Worm (Caenorhabditis elegans) whole organism, L4/young adult: ENCODE measurements around the gene F52H3.11.
"Not testable (repeated sequence)": the region's sequence is repeated elsewhere in the genome, so short reads cannot be mapped to it uniquely, and the experiment has no call there.

ENCODE experiments used
- W03F9.2 ChIP-seq: fragments of 150-350 bp; optimal IDR thresholded peaks from 2 replicates; lab custom pipeline; 2014; ENCODE audit warnings: missing biosample characterization, missing genetic modification characterization
- dao-5 ChIP-seq: sonication (generic microtip); optimal IDR thresholded peaks from 2 replicates; lab custom pipeline; 2016; ENCODE audit warnings: missing genotype, missing genetic modification characterization, moderate library complexity, missing compliant biosample characterization
- him-1 ChIP-seq: sonication (generic microtip); optimal IDR thresholded peaks from 2 replicates; lab custom pipeline; 2016; ENCODE audit warnings: missing genotype, missing genetic modification reagents, missing genetic modification characterization, missing compliant biosample characterization

The F52H3.11 gene

ce11 chrII:10008552-10008951 is 36.4 kb downstream of the F52H3.11 start:
- TF ChIP-seq him-1 (tag; lab: Kevin White, UChicago): no peak
- no peak for TF ChIP-seq dao-5 (tag; lab: Kevin White, UChicago)
- TF ChIP-seq W03F9.2 (tag; lab: Kevin White, UChicago): no peak

DNA sequence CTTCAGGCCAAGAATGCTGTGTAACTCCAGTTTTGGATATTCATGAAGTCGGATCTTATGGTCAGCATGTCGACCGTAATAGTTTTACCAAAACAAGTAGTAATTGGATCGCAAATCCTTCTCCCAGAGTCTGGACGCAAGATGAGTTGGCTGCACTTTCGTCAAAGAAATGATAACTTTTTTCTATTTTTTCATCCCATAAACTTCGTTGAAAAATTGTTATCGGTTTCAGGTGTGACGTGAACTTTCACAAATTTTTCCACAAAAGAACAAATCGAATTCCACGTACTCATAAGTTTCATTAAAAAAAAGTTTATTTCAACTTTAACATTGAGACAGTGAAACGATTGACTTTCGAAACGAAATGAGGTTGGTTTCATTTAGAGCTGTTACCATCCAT is 37.0 kb downstream of the F52H3.11 start, which contains the start of gene ZK892.5:
Gene ZK892.5, plus strand, starts transcription at position 301 of the 400 bp plus-strand sequence.
- TF ChIP-seq him-1 (tag; lab: Kevin White, UChicago) (no peak), W03F9.2 (tag; lab: Kevin White, UChicago) (no peak), dao-5 (tag; lab: Kevin White, UChicago) (no peak)

DNA sequence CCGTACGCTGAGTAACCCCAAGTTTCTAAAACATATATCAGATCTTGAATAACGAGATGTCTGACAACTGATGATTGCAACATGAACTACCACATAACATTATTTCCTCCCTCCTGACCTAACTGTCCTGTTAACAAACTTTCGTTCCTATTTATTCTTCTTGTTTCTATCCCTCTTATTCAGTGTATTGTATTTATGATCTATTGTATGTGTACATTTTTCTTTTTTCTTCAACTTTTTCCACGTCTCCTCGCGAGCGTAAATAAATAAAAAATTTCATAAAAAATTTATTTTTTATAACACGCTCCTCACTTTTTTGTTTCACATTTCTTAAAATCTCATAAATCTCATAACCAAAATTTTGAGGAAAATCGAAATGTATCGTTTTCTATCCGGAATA is 38.7 kb downstream of the F52H3.11 start, which contains the start of gene ZK892.4:
Gene ZK892.4, plus strand, starts transcription at position 301 of the 400 bp plus-strand sequence.
- TF ChIP-seq dao-5, him-1, W03F9.2 (tag; lab: Kevin White, UChicago): not testable (repeated sequence)

DNA sequence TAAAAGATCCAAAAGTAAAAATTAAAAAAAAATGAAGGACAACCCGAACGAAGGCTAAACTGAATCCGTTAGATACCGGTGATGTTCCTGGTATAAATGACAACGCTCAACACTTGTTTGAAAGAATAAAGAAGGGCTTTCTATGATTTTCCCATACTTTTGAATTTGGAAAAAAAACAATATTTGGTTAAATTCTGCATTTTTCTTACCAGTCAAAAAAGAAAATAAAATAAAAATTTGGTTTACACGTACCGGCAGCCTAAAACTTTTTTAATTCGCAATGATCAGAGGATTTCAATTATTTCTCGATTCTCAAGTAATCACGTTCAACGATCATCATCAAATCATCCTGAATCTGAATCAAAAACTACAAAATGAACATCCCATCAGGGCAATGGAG is 43.4 kb downstream of the F52H3.11 start, which contains the start of gene ZK892.3:
Gene ZK892.3, plus strand, starts transcription at position 301 of the 400 bp plus-strand sequence.
- TF ChIP-seq him-1 (tag; lab: Kevin White, UChicago) (no peak), W03F9.2 (tag; lab: Kevin White, UChicago) (no peak), dao-5 (tag; lab: Kevin White, UChicago) (no peak)

- TF ChIP-seq dao-5 (tag; lab: Kevin White, UChicago): no peak
- no peak for TF ChIP-seq him-1 (tag; lab: Kevin White, UChicago)
Measured at ce11 chrII:10001065-10001464, 43.9 kb downstream of the F52H3.11 start, which contains the start of gene nlt-1. nlt-1 (minus strand) TSS chrII:10001142.
